Worm (Caenorhabditis elegans) whole organism, mixed stage, embryonic: ENCODE results near the gene R09E10.13.

Source experiments
- M03D4.4 ChIP-seq: sonication (generic microtip); optimal IDR thresholded peaks from 2 replicates; lab custom pipeline; 2017; ENCODE audit warnings: mild to moderate bottlenecking, missing genetic modification characterization, missing compliant biosample characterization
- blmp-1 ChIP-seq: fragments of 150-350 bp; optimal IDR thresholded peaks from 2 replicates; lab custom pipeline; 2014; ENCODE audit warnings: missing biosample characterization, missing genetic modification characterization
- ceh-39 ChIP-seq: fragments of 150-350 bp; optimal IDR thresholded peaks from 2 replicates; lab custom pipeline; 2014; ENCODE audit warnings: missing biosample characterization, missing genetic modification characterization
- ceh-43 ChIP-seq: fragments of 200-800 bp; sonication (Bioruptor generic); optimal IDR thresholded peaks from 2 replicates; lab custom pipeline; 2018; ENCODE audit warnings: mild to moderate bottlenecking, missing genetic modification characterization, moderate library complexity, missing compliant biosample characterization
- ceh-83 ChIP-seq: fragments of 200-800 bp; sonication (Bioruptor generic); optimal IDR thresholded peaks from 2 replicates; lab custom pipeline; 2018; ENCODE audit warnings: mild to moderate bottlenecking, missing genetic modification characterization, missing compliant biosample characterization
- ces-1 ChIP-seq: fragments of 150-350 bp; optimal IDR thresholded peaks from 2 replicates; lab custom pipeline; 2014; ENCODE audit warnings: missing biosample characterization, missing genetic modification reagents, missing genetic modification characterization
- cnd-1 ChIP-seq: fragments of 200-800 bp; sonication (Bioruptor generic); optimal IDR thresholded peaks from 2 replicates; lab custom pipeline; 2018; ENCODE audit warnings: mild to moderate bottlenecking, missing genetic modification characterization, missing compliant biosample characterization
- drap-1 ChIP-seq: fragments of 200-800 bp; sonication (Bioruptor generic); optimal IDR thresholded peaks from 3 replicates; lab custom pipeline; 2018; ENCODE audit warnings: mild to moderate bottlenecking, missing genetic modification characterization, missing compliant biosample characterization
- elt-1 ChIP-seq: sonication (generic microtip); optimal IDR thresholded peaks from 2 replicates; lab custom pipeline; 2017; ENCODE audit warnings: missing genetic modification characterization, mild to moderate bottlenecking, missing compliant biosample characterization, antibody characterized with exemption, moderate library complexity, borderline replicate concordance; ENCODE audit not compliant: insufficient read depth
- elt-3 ChIP-seq: fragments of 150-350 bp; optimal IDR thresholded peaks from 2 replicates; lab custom pipeline; 2014; ENCODE audit warnings: missing biosample characterization, missing genetic modification characterization
- flh-1 ChIP-seq: fragments of 200-800 bp; sonication (Bioruptor generic); optimal IDR thresholded peaks from 2 replicates; lab custom pipeline; 2018; ENCODE audit warnings: mild to moderate bottlenecking, missing genetic modification characterization, moderate library complexity, missing compliant biosample characterization
- ham-2 ChIP-seq: fragments of 200-800 bp; sonication (Bioruptor generic); optimal IDR thresholded peaks from 2 replicates; lab custom pipeline; 2018; ENCODE audit warnings: mild to moderate bottlenecking, missing genetic modification characterization, missing compliant biosample characterization
- hlh-1 ChIP-seq: fragments of 150-350 bp; optimal IDR thresholded peaks from 2 replicates; lab custom pipeline; 2014; ENCODE audit warnings: missing biosample characterization, missing genetic modification reagents, missing genetic modification characterization
- lin-13 ChIP-seq: fragments of 150-350 bp; optimal IDR thresholded peaks from 2 replicates; lab custom pipeline; 2014; ENCODE audit warnings: missing biosample characterization, missing genetic modification characterization
- lin-32 ChIP-seq: fragments of 200-800 bp; sonication (Bioruptor generic); optimal IDR thresholded peaks from 2 replicates; lab custom pipeline; 2018; ENCODE audit warnings: mild to moderate bottlenecking, missing genetic modification characterization, missing compliant biosample characterization
- lsy-2 ChIP-seq: fragments of 150-350 bp; optimal IDR thresholded peaks from 2 replicates; lab custom pipeline; 2014; ENCODE audit warnings: missing biosample characterization, missing genetic modification characterization
- mab-5 ChIP-seq: fragments of 150-350 bp; optimal IDR thresholded peaks from 2 replicates; lab custom pipeline; 2014; ENCODE audit warnings: missing biosample characterization, missing genetic modification characterization
- mep-1 ChIP-seq: fragments of 150-350 bp; optimal IDR thresholded peaks from 2 replicates; lab custom pipeline; 2017; ENCODE audit warnings: missing biosample characterization, missing genetic modification reagents, missing genetic modification characterization, inconsistent platforms
- mls-2 ChIP-seq: sonication (generic microtip); optimal IDR thresholded peaks from 2 replicates; lab custom pipeline; 2016; ENCODE audit warnings: mild to moderate bottlenecking, missing genetic modification characterization, moderate library complexity, missing compliant biosample characterization
- nhr-12 ChIP-seq: fragments of 150-350 bp; optimal IDR thresholded peaks from 2 replicates; lab custom pipeline; 2014; ENCODE audit warnings: missing biosample characterization, missing genetic modification characterization
- nhr-2 ChIP-seq: fragments of 150-350 bp; optimal IDR thresholded peaks from 2 replicates; lab custom pipeline; 2014; ENCODE audit warnings: missing biosample characterization, missing genetic modification characterization
- nhr-237 ChIP-seq: fragments of 150-350 bp; optimal IDR thresholded peaks from 2 replicates; lab custom pipeline; 2014; ENCODE audit warnings: missing biosample characterization, missing genetic modification characterization
- nhr-76 ChIP-seq: sonication (generic microtip); optimal IDR thresholded peaks from 2 replicates; lab custom pipeline; 2017; ENCODE audit warnings: missing biosample characterization, missing genetic modification characterization
- pha-4 ChIP-seq: fragments of 150-350 bp; optimal IDR thresholded peaks from 2 replicates; lab custom pipeline; 2018; ENCODE audit warnings: missing biosample characterization, missing genetic modification reagents, missing genetic modification characterization
- sem-2 ChIP-seq: fragments of 200-800 bp; sonication (Bioruptor generic); optimal IDR thresholded peaks from 2 replicates; lab custom pipeline; 2018; ENCODE audit warnings: mild to moderate bottlenecking, missing genetic modification characterization, missing compliant biosample characterization
- snpc-4 ChIP-seq: fragments of 150-350 bp; optimal IDR thresholded peaks from 2 replicates; lab custom pipeline; 2014; ENCODE audit warnings: missing biosample characterization, missing genetic modification characterization
- sptf-1 ChIP-seq: sonication (generic microtip); optimal IDR thresholded peaks from 2 replicates; lab custom pipeline; 2017; ENCODE audit warnings: mild to moderate bottlenecking, missing genetic modification characterization, moderate library complexity, missing compliant biosample characterization
- tbx-8 ChIP-seq: fragments of 200-800 bp; sonication (Bioruptor generic); optimal IDR thresholded peaks from 2 replicates; lab custom pipeline; 2018; ENCODE audit warnings: mild to moderate bottlenecking, missing genetic modification characterization, moderate library complexity, missing compliant biosample characterization
- unc-120 ChIP-seq: sonication (generic microtip); optimal IDR thresholded peaks from 2 replicates; lab custom pipeline; 2017; ENCODE audit warnings: missing genetic modification characterization, missing compliant biosample characterization; ENCODE audit not compliant: poor library complexity, severe bottlenecking
- unc-39 ChIP-seq: fragments of 150-350 bp; optimal IDR thresholded peaks from 2 replicates; lab custom pipeline; 2014; ENCODE audit warnings: missing biosample characterization, missing genetic modification characterization
- unc-62 ChIP-seq: fragments of 150-350 bp; optimal IDR thresholded peaks from 2 replicates; lab custom pipeline; 2014; ENCODE audit warnings: missing biosample characterization, missing genetic modification reagents, missing genetic modification characterization
- zip-8 ChIP-seq: fragments of 150-350 bp; optimal IDR thresholded peaks from 2 replicates; lab custom pipeline; 2014; ENCODE audit warnings: missing biosample characterization, missing genetic modification characterization
- ztf-11 ChIP-seq: fragments of 150-350 bp; optimal IDR thresholded peaks from 2 replicates; lab custom pipeline; 2014; ENCODE audit warnings: missing biosample characterization, missing genetic modification characterization

Gene R09E10.13

ce11 chrIV:10295084-10295483 lies at the start of gene R09E10.13:
Gene R09E10.13, minus strand, starts transcription at chrIV:10295144.
- no peak for TF ChIP-seq ham-2 (GFP tag; lab: Kevin White, UChicago)
- TF ChIP-seq unc-120 (tag; lab: Kevin White, UChicago): no peak
- no peak for TF ChIP-seq nhr-237
- TF ChIP-seq sptf-1 (tag; lab: Kevin White, UChicago): no peak
- TF ChIP-seq lin-13: no peak
- no peak for TF ChIP-seq hlh-1 (tag; lab: Kevin White, UChicago)
- no peak for TF ChIP-seq cnd-1 (tag; lab: Kevin White, UChicago)
- TF ChIP-seq lsy-2 (tag; lab: Kevin White, UChicago): no peak
- no peak for TF ChIP-seq zip-8 (tag; lab: Kevin White, UChicago)
- no peak for TF ChIP-seq sem-2 (GFP tag; lab: Kevin White, UChicago)
- TF ChIP-seq unc-62 (GFP tag; lab: Kevin White, UChicago): no peak
- TF ChIP-seq ceh-39 (tag; lab: Kevin White, UChicago): no peak

- TF ChIP-seq M03D4.4 (tag; lab: Kevin White, UChicago) (no peak), snpc-4 (tag; lab: Kevin White, UChicago) (no peak), zip-8 (tag; lab: Kevin White, UChicago) (no peak), mab-5 (no peak), ceh-39 (tag; lab: Kevin White, UChicago) (no peak), elt-3 (tag; lab: Kevin White, UChicago) (no peak), flh-1 (no peak), sem-2 (GFP tag; lab: Kevin White, UChicago) (no peak), mep-1 (tag; lab: Kevin White, UChicago) (peak; percentile 22), ztf-11 (tag; lab: Kevin White, UChicago) (no peak), elt-1 (no peak), hlh-1 (tag; lab: Kevin White, UChicago) (no peak), nhr-12 (tag; lab: Kevin White, UChicago) (no peak), mls-2 (no peak), drap-1 (GFP tag; lab: Kevin White, UChicago) (no peak), unc-120 (tag; lab: Kevin White, UChicago) (peak; percentile 43), lin-32 (GFP tag; lab: Kevin White, UChicago) (no peak), lin-13 (no peak), ces-1 (GFP tag; lab: Kevin White, UChicago) (peak; percentile 40)
These were observed 49.7 kb upstream of the R09E10.13 start for ce11 chrIV:10344621-10345020.

ce11 chrIV:10342361-10342706 lies 47.4 kb upstream of the R09E10.13 start:
- TF ChIP-seq ceh-39 (tag; lab: Kevin White, UChicago) (no peak), pha-4 (tag; lab: Kevin White, UChicago) (no peak), sem-2 (GFP tag; lab: Kevin White, UChicago) (no peak), lsy-2 (tag; lab: Kevin White, UChicago) (no peak), ces-1 (GFP tag; lab: Kevin White, UChicago) (no peak), nhr-237 (no peak), nhr-12 (tag; lab: Kevin White, UChicago) (no peak), unc-39 (no peak), tbx-8 (no peak), elt-3 (tag; lab: Kevin White, UChicago) (peak; percentile 55), drap-1 (GFP tag; lab: Kevin White, UChicago) (no peak), ham-2 (GFP tag; lab: Kevin White, UChicago) (peak; percentile 14), snpc-4 (tag; lab: Kevin White, UChicago) (no peak), mls-2 (no peak), unc-120 (tag; lab: Kevin White, UChicago) (peak; percentile 55), unc-62 (GFP tag; lab: Kevin White, UChicago) (peak; percentile 77), ceh-43 (GFP tag; lab: Kevin White, UChicago) (no peak), blmp-1 (tag; lab: Kevin White, UChicago) (peak; percentile 84), mab-5 (no peak), nhr-76 (tag; lab: Kevin White, UChicago) (no peak), ceh-83 (GFP tag; lab: Kevin White, UChicago) (no peak), ztf-11 (tag; lab: Kevin White, UChicago) (no peak), M03D4.4 (tag; lab: Kevin White, UChicago) (no peak), mep-1 (tag; lab: Kevin White, UChicago) (no peak), zip-8 (tag; lab: Kevin White, UChicago) (no peak), nhr-2 (no peak), hlh-1 (tag; lab: Kevin White, UChicago) (no peak), flh-1 (no peak)
